Fruit fly (Drosophila melanogaster): ENCODE results near the gene CG10467.

DNA sequence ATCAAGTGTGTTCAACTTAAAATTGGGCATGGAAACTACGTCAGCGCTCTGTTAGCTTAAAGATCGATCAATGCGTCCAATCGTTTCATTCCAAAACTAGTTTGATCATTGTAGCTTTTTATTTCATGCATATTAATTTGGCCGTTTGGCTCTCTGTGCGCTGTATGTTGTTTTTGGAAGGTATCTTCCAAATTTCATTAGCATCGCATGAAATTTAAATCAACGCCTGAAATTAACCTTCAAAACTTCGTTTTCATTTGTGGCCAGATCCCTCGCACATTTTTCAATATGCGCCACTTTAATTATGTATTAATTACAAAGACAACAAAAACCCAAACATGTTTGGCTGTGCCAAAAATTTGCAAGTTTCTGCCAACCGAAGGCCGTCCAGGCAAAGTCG lies 44.0 kb upstream of the CG10467 start:
- TF ChIP-seq CG6163 (GFP tag; IDR thresholded peaks at IDR 0.05) (no peak), lz (GFP tag; optimal IDR thresholded peaks at IDR 0.05) (no peak), ss (GFP tag; optimal IDR thresholded peaks at IDR 0.05) (no peak), Lpt (GFP tag; optimal IDR thresholded peaks at IDR 0.05) (no peak), svp (GFP tag) (no peak), CG9139 (GFP tag; optimal IDR thresholded peaks at IDR 0.05) (no peak), CG6792 (GFP tag; optimal IDR thresholded peaks at IDR 0.05) (no peak), CG8119 (GFP tag; IDR thresholded peaks at IDR 0.05) (no peak), CG32006 (GFP tag; optimal IDR thresholded peaks at IDR 0.05) (no peak), CG34406 (GFP tag; optimal IDR thresholded peaks at IDR 0.05) (no peak), vri (GFP tag; optimal IDR thresholded peaks at IDR 0.05) (no peak), Blimp-1 (GFP tag; optimal IDR thresholded peaks at IDR 0.05) (no peak)

Measured in whole organism, prepupa.